Worm (Caenorhabditis elegans) whole organism, L3 larva: Measurements from ENCODE around the gene rpoa-12.

Experiments used
- aly-2 ChIP-seq: fragments of 150-350 bp; optimal IDR thresholded peaks from 2 replicates; lab custom pipeline; 2014; ENCODE audit warnings: missing biosample characterization, missing genetic modification characterization
- ama-1 ChIP-seq: fragments of 150-350 bp; optimal IDR thresholded peaks from 2 replicates; lab custom pipeline; 2018
- ceh-82 ChIP-seq: fragments of 150-350 bp; optimal IDR thresholded peaks from 2 replicates; lab custom pipeline; 2014; ENCODE audit warnings: missing biosample characterization, missing genetic modification characterization
- fkh-10 ChIP-seq: sonication (generic microtip); optimal IDR thresholded peaks from 2 replicates; lab custom pipeline; 2017; ENCODE audit warnings: missing biosample characterization, missing genetic modification reagents, missing genetic modification characterization
- fos-1 ChIP-seq: fragments of 150-350 bp; optimal IDR thresholded peaks from 2 replicates; lab custom pipeline; 2014; ENCODE audit warnings: missing biosample characterization, missing genetic modification characterization
- mdl-1 ChIP-seq: fragments of 150-350 bp; optimal IDR thresholded peaks from 2 replicates; lab custom pipeline; 2014; ENCODE audit warnings: missing biosample characterization, missing genetic modification characterization
- nhr-237 ChIP-seq: fragments of 150-350 bp; optimal IDR thresholded peaks from 2 replicates; lab custom pipeline; 2014; ENCODE audit warnings: missing biosample characterization, missing genetic modification characterization
- nhr-25 ChIP-seq: sonication (generic microtip); optimal IDR thresholded peaks from 2 replicates; lab custom pipeline; 2017; ENCODE audit warnings: missing biosample characterization, missing genetic modification characterization
- pqm-1 ChIP-seq: fragments of 150-350 bp; optimal IDR thresholded peaks from 2 replicates; lab custom pipeline; 2017; ENCODE audit warnings: missing biosample characterization, missing genetic modification characterization, inconsistent platforms
- ztf-11 ChIP-seq: fragments of 150-350 bp; optimal IDR thresholded peaks from 2 replicates; lab custom pipeline; 2014; ENCODE audit warnings: missing biosample characterization, missing genetic modification characterization

DNA sequence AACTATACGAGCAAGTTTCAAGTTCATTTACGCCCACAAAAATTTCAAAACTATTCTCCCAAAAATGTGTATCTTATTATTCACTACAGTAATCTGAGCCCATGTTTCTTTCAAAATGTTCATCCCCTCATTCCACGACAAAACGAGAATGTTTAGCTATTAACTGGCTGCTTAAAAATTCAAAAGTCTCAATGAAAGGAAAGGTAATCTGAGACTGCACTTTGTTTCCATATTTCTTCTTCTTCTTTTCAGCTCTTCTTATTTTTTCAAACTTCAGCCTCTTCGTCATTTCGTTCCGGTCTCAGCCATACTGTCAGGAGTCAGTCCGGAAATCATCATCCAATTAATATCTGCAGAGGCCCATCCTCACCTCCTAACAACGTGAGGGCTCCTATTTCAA lies 50.3 kb downstream of the rpoa-12 start, which contains the start of gene unc-39:
- TF ChIP-seq ztf-11 (tag; lab: Kevin White, UChicago): no peak
- TF ChIP-seq fos-1 (tag; lab: Kevin White, UChicago): no peak
- TF ChIP-seq fkh-10 (GFP tag; lab: Kevin White, UChicago): no peak
- TF ChIP-seq ceh-82: no peak
- no peak for TF ChIP-seq nhr-25 (tag; lab: Kevin White, UChicago)
- TF ChIP-seq nhr-237 (tag; lab: Kevin White, UChicago): no peak
- no peak for TF ChIP-seq aly-2
- TF ChIP-seq mdl-1 (tag; lab: Kevin White, UChicago): no peak
- TF ChIP-seq ama-1 (lab: Kevin White, UChicago): no peak
- no peak for TF ChIP-seq pqm-1 (tag; lab: Kevin White, UChicago)
